Fruit fly (Drosophila melanogaster): Measurements from ENCODE around the gene yip2.

DNA sequence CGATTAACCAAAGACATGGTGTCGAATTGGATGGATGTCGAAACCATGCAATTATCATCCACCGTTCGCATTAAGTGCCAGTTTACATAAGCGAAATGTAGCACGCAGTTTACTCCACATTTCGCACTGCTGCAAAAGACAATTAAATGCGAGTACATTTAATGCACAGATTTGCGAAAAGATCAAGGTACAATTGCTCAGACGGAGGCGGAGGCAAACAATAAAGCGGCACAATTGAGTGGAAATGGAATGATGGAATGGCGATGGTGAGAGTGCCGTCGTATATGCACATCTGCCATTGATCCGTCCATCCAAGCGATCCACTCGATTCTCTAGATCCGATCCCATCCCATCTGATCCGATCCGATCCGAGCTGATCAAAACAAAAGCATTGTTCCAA lies 30.0 kb downstream of the yip2 start:
- TF ChIP-seq psq (optimal IDR thresholded peaks at IDR 0.05) (no peak), CG8478 (optimal IDR thresholded peaks at IDR 0.05) (no peak), pan (optimal IDR thresholded peaks at IDR 0.05) (no peak)
